Worm (Caenorhabditis elegans): ENCODE data around the gene Y58A7A.5.

DNA sequence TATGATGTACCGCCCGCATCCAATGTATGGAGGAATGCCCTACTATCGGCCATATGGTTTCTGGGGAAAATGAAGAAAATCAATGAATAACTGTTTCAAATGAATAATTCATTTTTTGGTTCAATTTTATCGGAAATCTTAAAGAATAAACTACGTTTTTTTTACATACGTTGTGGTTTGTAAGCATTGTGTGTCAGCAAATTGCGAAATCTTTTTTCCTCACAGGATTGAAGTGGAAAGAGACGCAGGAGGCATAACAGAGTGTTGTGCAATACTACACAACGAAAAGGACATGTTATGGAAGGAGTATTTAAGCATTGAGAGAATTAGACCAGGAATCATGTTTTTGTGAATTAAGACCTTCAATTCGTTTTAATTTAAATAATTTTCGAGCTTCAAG lies 44.6 kb upstream of the Y58A7A.5 start:
- TF ChIP-seq lir-3 (tag; optimal IDR thresholded peaks at IDR 0.05): no peak
- TF ChIP-seq nhr-11 (tag; optimal IDR thresholded peaks at IDR 0.05): peak; percentile 35
